Worm (Caenorhabditis elegans): ENCODE results near the gene mdt-20.

DNA sequence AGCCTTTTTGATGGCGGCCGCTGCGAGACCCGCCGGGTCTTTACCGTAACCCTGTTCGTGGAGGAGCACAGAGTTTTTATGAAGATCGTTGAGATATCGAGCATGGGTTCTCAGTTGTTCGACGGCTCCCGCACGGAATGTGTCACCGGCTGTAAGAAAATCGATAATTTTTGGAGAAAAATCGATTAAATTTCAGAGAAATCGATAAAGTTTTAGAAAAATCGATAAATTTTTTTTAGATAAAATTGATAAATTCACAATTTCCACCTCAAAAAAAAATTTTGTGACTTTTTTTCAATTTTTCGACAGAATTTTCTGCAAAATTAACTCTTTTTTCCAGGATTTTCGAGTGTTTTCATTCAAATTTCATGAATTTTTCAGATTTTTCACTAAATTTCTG is 47.2 kb downstream of the mdt-20 start:
- no peak for TF ChIP-seq nhr-11 (tag; optimal IDR thresholded peaks at IDR 0.05)
- TF ChIP-seq nhr-42 (GFP tag; IDR thresholded peaks at IDR 0.05), result no peak
- no peak for TF ChIP-seq snpc-4 (tag; optimal IDR thresholded peaks at IDR 0.05)
- TF ChIP-seq dmd-8 (GFP tag; IDR thresholded peaks at IDR 0.05), result no peak
- no peak for TF ChIP-seq unc-62 (GFP tag; optimal IDR thresholded peaks at IDR 0.05 in 1 of 2)
- TF ChIP-seq unc-62 (tag; optimal IDR thresholded peaks at IDR 0.05), result no peak
- no peak for TF ChIP-seq D1046.2 (GFP tag; IDR thresholded peaks at IDR 0.05)
- no peak for TF ChIP-seq jun-1 (tag; optimal IDR thresholded peaks at IDR 0.05)
- no peak for TF ChIP-seq F49E8.2 (tag; optimal IDR thresholded peaks at IDR 0.05; ENCODE audit: borderline replicate concordance)
- no peak for TF ChIP-seq saeg-2 (GFP tag; IDR thresholded peaks at IDR 0.05)

Measured in whole organism, L4 larva.